Worm (Caenorhabditis elegans) whole organism, L1 larva: Measurements from ENCODE around the gene alh-3.

ENCODE experiments used
- C34B4.2 ChIP-seq: sonication (generic microtip); optimal IDR thresholded peaks from 2 replicates; lab custom pipeline; 2017; ENCODE audit warnings: mild to moderate bottlenecking, missing genetic modification characterization, missing compliant biosample characterization
- F16B12.6 ChIP-seq: fragments of 150-350 bp; optimal IDR thresholded peaks from 2 replicates; lab custom pipeline; 2014; ENCODE audit warnings: missing biosample characterization, missing genetic modification characterization
- Y116A8C.19 ChIP-seq: sonication (generic microtip); optimal IDR thresholded peaks from 2 replicates; lab custom pipeline; 2016; ENCODE audit warnings: missing compliant biosample characterization, missing genetic modification characterization, borderline replicate concordance
- aha-1 ChIP-seq: fragments of 150-350 bp; optimal IDR thresholded peaks from 2 replicates; lab custom pipeline; 2014; ENCODE audit warnings: missing biosample characterization, missing genetic modification characterization
- alr-1 ChIP-seq: fragments of 200-800 bp; sonication (Bioruptor generic); optimal IDR thresholded peaks from 2 replicates; lab custom pipeline; 2018; ENCODE audit warnings: borderline replicate concordance, mild to moderate bottlenecking, missing genetic modification characterization, missing compliant biosample characterization
- aly-2 ChIP-seq: fragments of 150-350 bp; optimal IDR thresholded peaks from 2 replicates; lab custom pipeline; 2014; ENCODE audit warnings: missing biosample characterization, missing genetic modification characterization
- blmp-1 ChIP-seq: fragments of 150-350 bp; optimal IDR thresholded peaks from 2 replicates; lab custom pipeline; 2014; ENCODE audit warnings: missing biosample characterization, missing genetic modification characterization
- ceh-63 ChIP-seq: fragments of 200-800 bp; sonication (Bioruptor generic); optimal IDR thresholded peaks from 2 replicates; lab custom pipeline; 2018; ENCODE audit warnings: mild to moderate bottlenecking, missing genetic modification characterization, missing compliant biosample characterization
- dpl-1 ChIP-seq, 3 experiments: fragments of 150-350 bp in 2 of 3; sonication (generic microtip) in 1 of 3; optimal IDR thresholded peaks; 2 replicates each; lab custom pipeline; 2014 to 2017; ENCODE audit warnings: missing biosample characterization in 3 of 3, missing genetic modification characterization in 3 of 3, missing genetic modification reagents in 3 of 3
- efl-1 ChIP-seq, 4 experiments: fragments of 150-350 bp; optimal IDR thresholded peaks in 3 of 4; peaks in 1 of 4; 1 replicate in 1 of 4; 2 replicates in 3 of 4; lab custom pipeline; 2014; ENCODE audit warnings: missing biosample characterization in 2 of 4, missing genetic modification characterization in 2 of 4, missing genetic modification reagents in 2 of 4
- elt-2 ChIP-seq: sonication (generic microtip); optimal IDR thresholded peaks from 2 replicates; lab custom pipeline; 2016; ENCODE audit warnings: missing genetic modification characterization, mild to moderate bottlenecking, inconsistent platforms, missing compliant biosample characterization, missing genetic modification reagents
- ets-5 ChIP-seq: fragments of 200-800 bp; sonication (Bioruptor generic); IDR thresholded peaks from 2 replicates; pipeline ENCODE4 v1.3.6; 2022; ENCODE audit warnings: missing genetic modification characterization, missing compliant biosample characterization
- fkh-4 ChIP-seq: sonication (generic microtip); optimal IDR thresholded peaks from 2 replicates; lab custom pipeline; 2016; ENCODE audit warnings: missing compliant biosample characterization, missing genetic modification characterization, borderline replicate concordance
- fos-1 ChIP-seq: fragments of 150-350 bp; optimal IDR thresholded peaks from 2 replicates; lab custom pipeline; 2014; ENCODE audit warnings: missing biosample characterization, missing genetic modification characterization
- grh-1 ChIP-seq: fragments of 200-800 bp; sonication (Bioruptor generic); IDR thresholded peaks from 2 replicates; pipeline ENCODE4 v1.3.6; 2022; ENCODE audit warnings: missing genetic modification reagents, missing genetic modification characterization, missing compliant biosample characterization
- hlh-17 ChIP-seq: fragments of 200-800 bp; sonication (Bioruptor generic); optimal IDR thresholded peaks from 2 replicates; lab custom pipeline; 2018; ENCODE audit warnings: missing genetic modification characterization, mild to moderate bottlenecking, missing compliant biosample characterization, moderate library complexity, borderline replicate concordance
- hpl-2 ChIP-seq: fragments of 150-350 bp; optimal IDR thresholded peaks from 2 replicates; lab custom pipeline; 2014; ENCODE audit warnings: missing biosample characterization, missing genetic modification reagents, missing genetic modification characterization
- irx-1 ChIP-seq: sonication (generic microtip); optimal IDR thresholded peaks from 2 replicates; lab custom pipeline; 2016; ENCODE audit warnings: missing genetic modification characterization, missing compliant biosample characterization
- lin-14 ChIP-seq: fragments of 200-800 bp; sonication (Bioruptor generic); optimal IDR thresholded peaks from 2 replicates; lab custom pipeline; 2018; ENCODE audit warnings: mild to moderate bottlenecking, missing genetic modification characterization, moderate library complexity, missing compliant biosample characterization
- lin-35 ChIP-seq, 2 experiments: fragments of 150-350 bp; optimal IDR thresholded peaks; 2 replicates each; lab custom pipeline; 2014; ENCODE audit warnings: missing biosample characterization in 2 of 2, missing genetic modification characterization in 2 of 2, missing genetic modification reagents in 2 of 2
- mdl-1 ChIP-seq, 2 experiments: fragments of 150-350 bp; optimal IDR thresholded peaks; 2 replicates each; lab custom pipeline; 2014 to 2017; ENCODE audit warnings: missing biosample characterization in 2 of 2, missing genetic modification characterization in 2 of 2, inconsistent platforms in 1 of 2
- mef-2 ChIP-seq: fragments of 150-350 bp; optimal IDR thresholded peaks from 2 replicates; lab custom pipeline; 2014; ENCODE audit warnings: missing biosample characterization, missing genetic modification characterization
- mep-1 ChIP-seq: fragments of 150-350 bp; optimal IDR thresholded peaks from 2 replicates; lab custom pipeline; 2014; ENCODE audit warnings: missing biosample characterization, missing genetic modification characterization
- nhr-20 ChIP-seq: sonication (generic microtip); optimal IDR thresholded peaks from 2 replicates; lab custom pipeline; 2016; ENCODE audit warnings: mild to moderate bottlenecking, missing genetic modification characterization, missing compliant biosample characterization
- nhr-85 ChIP-seq: sonication (generic microtip); peaks from one replicate; lab custom pipeline; 2016; ENCODE audit warnings: missing genetic modification characterization, inconsistent platforms, missing compliant biosample characterization
- pax-3 ChIP-seq: fragments of 200-800 bp; sonication (Bioruptor generic); optimal IDR thresholded peaks from 2 replicates; lab custom pipeline; 2018; ENCODE audit warnings: mild to moderate bottlenecking, missing genetic modification characterization, moderate library complexity, missing compliant biosample characterization
- pqm-1 ChIP-seq: sonication (generic microtip); optimal IDR thresholded peaks from 3 replicates; lab custom pipeline; 2017; ENCODE audit warnings: missing biosample characterization, missing genetic modification characterization
- skn-1 ChIP-seq: fragments of 150-350 bp; optimal IDR thresholded peaks from 2 replicates; lab custom pipeline; 2014; ENCODE audit warnings: missing biosample characterization, missing genetic modification characterization
- snpc-4 ChIP-seq: fragments of 150-350 bp; optimal IDR thresholded peaks from 2 replicates; lab custom pipeline; 2014; ENCODE audit warnings: missing biosample characterization, missing genetic modification characterization
- snu-23 ChIP-seq: sonication (generic microtip); optimal IDR thresholded peaks from 2 replicates; lab custom pipeline; 2016; ENCODE audit warnings: missing genetic modification characterization, missing compliant biosample characterization
- sox-4 ChIP-seq: sonication (generic microtip); optimal IDR thresholded peaks from 2 replicates; lab custom pipeline; 2016; ENCODE audit warnings: missing genetic modification characterization, missing compliant biosample characterization
- sptf-1 ChIP-seq: fragments of 150-350 bp; optimal IDR thresholded peaks from 2 replicates; lab custom pipeline; 2014; ENCODE audit warnings: missing biosample characterization, missing genetic modification characterization
- unc-130 ChIP-seq: fragments of 150-350 bp; optimal IDR thresholded peaks from 2 replicates; lab custom pipeline; 2017; ENCODE audit warnings: missing biosample characterization, missing genetic modification characterization, inconsistent platforms
- unc-62 ChIP-seq: fragments of 150-350 bp; optimal IDR thresholded peaks from 2 replicates; lab custom pipeline; 2014; ENCODE audit warnings: missing biosample characterization, missing genetic modification reagents, missing genetic modification characterization
- vab-15 ChIP-seq: sonication (generic microtip); optimal IDR thresholded peaks from 2 replicates; lab custom pipeline; 2017; ENCODE audit warnings: missing genotype, mild to moderate bottlenecking, missing genetic modification characterization, missing compliant biosample characterization
- xbp-1 ChIP-seq: sonication (generic microtip); optimal IDR thresholded peaks from 2 replicates; lab custom pipeline; 2016; ENCODE audit warnings: missing genetic modification characterization, missing compliant biosample characterization

alh-3 gene

DNA sequence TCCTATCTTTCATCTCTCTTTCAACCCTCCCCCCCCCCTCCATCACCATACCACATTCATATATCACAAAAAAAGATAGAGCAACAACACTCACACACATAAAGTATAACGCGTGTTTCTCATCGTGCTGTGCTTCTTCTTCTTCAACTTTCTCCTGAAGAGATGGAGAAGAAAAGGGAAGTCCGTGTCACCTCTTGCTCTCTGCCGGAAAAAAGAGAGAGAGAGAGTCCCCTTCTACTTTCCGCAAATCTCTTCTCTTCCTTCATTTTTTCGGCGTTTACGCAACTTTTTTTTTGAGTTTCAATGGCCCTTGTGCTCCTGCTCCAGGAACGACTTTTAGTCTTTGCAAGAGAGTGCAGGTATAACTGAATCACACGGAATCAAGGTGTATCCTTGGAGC is 42.7 kb upstream of the alh-3 start (continued):
- TF ChIP-seq elt-2 (tag; lab: Kevin White, UChicago): no peak
- TF ChIP-seq F16B12.6 (tag; lab: Kevin White, UChicago): no peak
- TF ChIP-seq snu-23 (GFP tag; lab: Kevin White, UChicago): peak; percentile 12
- TF ChIP-seq C34B4.2 (tag; lab: Kevin White, UChicago): no peak
- TF ChIP-seq pqm-1 (tag; lab: Kevin White, UChicago): no peak
- no peak for TF ChIP-seq ceh-63
- no peak for TF ChIP-seq fkh-4 (tag; lab: Kevin White, UChicago)
- TF ChIP-seq hlh-17 (GFP tag; lab: Kevin White, UChicago): no peak
- no peak for TF ChIP-seq sox-4 (tag; lab: Kevin White, UChicago)
- no peak for TF ChIP-seq unc-130 (tag; lab: Kevin White, UChicago)
- no peak for TF ChIP-seq mep-1 (tag; lab: Kevin White, UChicago)
- TF ChIP-seq grh-1: no peak
- no peak for TF ChIP-seq pax-3 (tag; lab: Kevin White, UChicago)
- TF ChIP-seq mdl-1 (tag; optimal IDR thresholded peaks at IDR 0.05; lab: Kevin White, UChicago): no peak
- no peak for TF ChIP-seq aha-1

DNA sequence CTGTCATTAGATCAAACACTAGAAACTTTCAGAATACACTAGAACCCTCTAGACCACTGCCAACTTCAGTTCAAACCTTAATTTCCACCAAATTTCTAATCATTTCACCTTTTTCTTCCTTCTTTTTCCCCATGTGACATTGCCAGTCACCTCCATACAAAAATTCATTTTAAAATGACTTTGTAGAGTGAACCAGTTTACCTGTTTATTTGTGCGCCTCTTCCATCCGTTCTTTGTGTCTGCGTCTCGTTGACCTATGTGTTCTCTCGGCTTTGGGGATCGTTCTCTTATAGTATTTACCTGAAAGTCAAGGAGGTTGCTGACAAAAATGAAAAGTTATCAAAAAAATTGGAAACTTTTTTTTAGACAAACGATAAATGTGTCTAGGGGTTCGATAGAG is 41.8 kb upstream of the alh-3 start:
- TF ChIP-seq blmp-1 (tag; lab: Kevin White, UChicago): peak; percentile 20
- TF ChIP-seq grh-1: 0 out of 2 replicates have a peak, but pooled peaks have one; percentile 23
- TF ChIP-seq mep-1 (tag; lab: Kevin White, UChicago): peak; percentile 6
- TF ChIP-seq nhr-20 (tag; lab: Kevin White, UChicago): peak; percentile 14
- peak; percentile 62 for TF ChIP-seq lin-14 (GFP tag; lab: Kevin White, UChicago)
- TF ChIP-seq vab-15 (tag; lab: Kevin White, UChicago): no peak
- TF ChIP-seq dpl-1 (GFP tag; optimal IDR thresholded peaks at IDR 0.05; lab: Kevin White, UChicago): no peak
- no peak for TF ChIP-seq hpl-2 (GFP tag; lab: Kevin White, UChicago)
- no peak for TF ChIP-seq unc-62 (GFP tag; lab: Kevin White, UChicago)
- TF ChIP-seq skn-1 (tag; lab: Kevin White, UChicago): no peak
- no peak for TF ChIP-seq aly-2 (tag; lab: Kevin White, UChicago)
- no peak for TF ChIP-seq efl-1 (optimal IDR thresholded peaks at IDR 0.05; lab: Kevin White, UChicago)
- peak in 1 of 2 experiments; percentile 2 for TF ChIP-seq efl-1 (GFP tag; optimal IDR thresholded peaks at IDR 0.05 in 1 of 2; lab: Kevin White, UChicago)
- TF ChIP-seq hlh-17 (GFP tag; lab: Kevin White, UChicago): no peak
- peak in 1 of 2 experiments; percentile 49 for TF ChIP-seq lin-35 (GFP tag; optimal IDR thresholded peaks at IDR 0.05; lab: Kevin White, UChicago)
- peak; percentile 73 for TF ChIP-seq nhr-85 (tag; lab: Kevin White, UChicago)
- TF ChIP-seq, all 84 proteins: peak for 8

DNA sequence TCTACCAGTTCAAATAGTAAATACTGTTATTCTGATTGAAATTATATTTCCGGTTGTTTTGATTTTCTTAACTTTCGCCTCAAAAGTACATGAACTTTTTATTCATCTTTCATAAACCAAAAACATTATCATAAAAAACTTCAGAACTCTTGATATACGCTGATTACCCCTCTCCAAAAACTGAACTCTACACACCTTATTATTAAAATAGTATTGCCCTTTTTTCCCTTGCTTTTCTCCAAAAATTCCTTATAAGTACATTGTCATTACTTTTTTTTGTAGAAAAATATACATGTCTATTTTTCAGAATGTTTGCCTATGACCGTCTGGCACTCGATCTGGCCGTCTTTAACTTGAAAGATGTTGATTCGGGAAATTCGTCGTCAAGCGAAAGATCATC is 40.6 kb upstream of the alh-3 start, which contains the start of gene Y43E12A.2:
Gene Y43E12A.2 (plus strand): TSS at position 301 of the 400 bp plus-strand sequence.
- no peak for TF ChIP-seq snpc-4
- no peak for TF ChIP-seq sptf-1 (tag; lab: Kevin White, UChicago)
- TF ChIP-seq fos-1 (tag; lab: Kevin White, UChicago): no peak
- TF ChIP-seq sox-4 (tag; lab: Kevin White, UChicago): no peak
- TF ChIP-seq unc-62 (GFP tag; lab: Kevin White, UChicago): no peak
- TF ChIP-seq ets-5 (GFP tag; lab: Robert Waterston, UW): no peak

DNA sequence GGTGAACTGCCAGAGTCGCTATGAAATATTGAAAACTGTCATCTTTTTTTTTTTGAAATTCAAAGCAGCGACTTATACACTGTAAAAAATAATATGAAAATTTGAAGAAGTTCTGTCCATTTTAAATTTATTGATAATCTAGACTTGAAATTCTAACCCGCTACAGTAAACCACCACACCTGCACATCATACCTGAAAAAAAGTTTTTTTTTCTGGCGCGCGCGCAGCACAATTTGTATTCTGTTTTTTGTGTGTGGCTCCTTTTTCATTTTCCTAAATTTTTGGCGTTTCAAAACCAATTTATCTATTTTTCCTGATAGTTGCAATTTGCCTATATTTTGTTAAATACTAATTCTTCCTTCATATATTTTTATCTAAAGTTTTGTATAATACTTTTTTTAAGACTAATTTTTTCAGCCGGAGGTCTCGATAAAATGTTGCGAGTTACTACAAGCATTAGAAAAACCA is 36.8 kb upstream of the alh-3 start, which contains the start of gene cyb-2.1:
Gene cyb-2.1 (plus strand): TSS at position 418 of the 468 bp plus-strand sequence.
- TF ChIP-seq hpl-2 (GFP tag; lab: Kevin White, UChicago): no peak
- TF ChIP-seq xbp-1 (tag; lab: Kevin White, UChicago): no peak
- no peak for TF ChIP-seq unc-62 (GFP tag; lab: Kevin White, UChicago)
- TF ChIP-seq nhr-20 (tag; lab: Kevin White, UChicago): no peak
- no peak for TF ChIP-seq alr-1
- no peak for TF ChIP-seq Y116A8C.19
- TF ChIP-seq mef-2: no peak
- no peak for TF ChIP-seq ets-5 (GFP tag; lab: Robert Waterston, UW)
- TF ChIP-seq irx-1 (tag; lab: Kevin White, UChicago): no peak
- TF ChIP-seq blmp-1 (tag; lab: Kevin White, UChicago): no peak
- TF ChIP-seq aha-1: no peak
- TF ChIP-seq, all 84 proteins: peak for 0
